Fruit fly (Drosophila melanogaster): ENCODE measurements around the gene Gmd.
A peak's percentile ranks its signal among the peaks of the same experiment; 100 is the strongest.

Gene Gmd

dm6 chr2L:4981278-4981966 is 4.6 kb upstream of the Gmd start, which contains the start of the genes CG8892 and CG34126 (continued):
- TF ChIP-seq gce (GFP tag; IDR thresholded peaks at IDR 0.05): peak; percentile 78; the same call in 2 of the 3 replicates
- no peak for TF ChIP-seq hbn (GFP tag; IDR thresholded peaks at IDR 0.05; ENCODE audit: partially characterized antibody)
- TF ChIP-seq ap (GFP tag; IDR thresholded peaks at IDR 0.05): peak; percentile 85
- TF ChIP-seq CG17359 (tag; optimal IDR thresholded peaks at IDR 0.05): peak; percentile 96
- TF ChIP-seq lbe (GFP tag; optimal IDR thresholded peaks at IDR 0.05): peak; percentile 95
- peak; percentile 96 for TF ChIP-seq CG15269 (tag; optimal IDR thresholded peaks at IDR 0.05)
- TF ChIP-seq GATAe (GFP tag; conservative IDR thresholded peaks at IDR 0.05): peak; percentile 89
- peak; percentile 99 for TF ChIP-seq tin (GFP tag; optimal IDR thresholded peaks at IDR 0.05)
- TF ChIP-seq Atf3 (GFP tag; optimal IDR thresholded peaks at IDR 0.05): peak; percentile 96
- TF ChIP-seq Gug (GFP tag; IDR thresholded peaks at IDR 0.05): peak; percentile 99
- TF ChIP-seq HLH54F (GFP tag; optimal IDR thresholded peaks at IDR 0.05): peak; percentile 98
- peak; percentile 95 for TF ChIP-seq mirr (GFP tag; optimal IDR thresholded peaks at IDR 0.05)
- peak; percentile 81 for TF ChIP-seq MTF-1 (GFP tag; optimal IDR thresholded peaks at IDR 0.05; ENCODE audit: borderline replicate concordance)
- peak; percentile 97 for TF ChIP-seq CG10462 (GFP tag; optimal IDR thresholded peaks at IDR 0.05)
- peak; percentile 99 for TF ChIP-seq ind (GFP tag; optimal IDR thresholded peaks at IDR 0.05)
- peak; percentile 92 for TF ChIP-seq CG7987 (GFP tag; optimal IDR thresholded peaks at IDR 0.05)
- peak; percentile 93 for TF ChIP-seq dan (GFP tag; IDR thresholded peaks at IDR 0.05)
- peak; percentile 95 for TF ChIP-seq Gsc (GFP tag; IDR thresholded peaks at IDR 0.05)
- peak; percentile 94 for TF ChIP-seq Hmx (GFP tag; optimal IDR thresholded peaks at IDR 0.05)
- no peak for TF ChIP-seq vnd (GFP tag; IDR thresholded peaks at IDR 0.05; ENCODE audit: partially characterized antibody)
- peak; percentile 92 for TF ChIP-seq CG12299 (tag; optimal IDR thresholded peaks at IDR 0.05)
- TF ChIP-seq rib (GFP tag; IDR thresholded peaks at IDR 0.05): peak; percentile 93
- peak; percentile 86 for TF ChIP-seq grn (GFP tag; optimal IDR thresholded peaks at IDR 0.05)
- TF ChIP-seq fu2 (GFP tag; optimal IDR thresholded peaks at IDR 0.05): peak; percentile 96
- TF ChIP-seq gcm2 (GFP tag; optimal IDR thresholded peaks at IDR 0.05): peak; percentile 93
- peak; percentile 93 for TF ChIP-seq Doc2 (GFP tag; IDR thresholded peaks at IDR 0.05)
- TF ChIP-seq CG2202 (tag; optimal IDR thresholded peaks at IDR 0.05): peak; percentile 91
- TF ChIP-seq schlank (tag; optimal IDR thresholded peaks at IDR 0.05): peak; percentile 81
- TF ChIP-seq CG2129 (GFP tag; IDR thresholded peaks at IDR 0.05; ENCODE audit: partially characterized antibody): no peak
- peak; percentile 93 for TF ChIP-seq toy (GFP tag; IDR thresholded peaks at IDR 0.05)
- TF ChIP-seq stwl (tag; optimal IDR thresholded peaks at IDR 0.05): peak; percentile 89
- peak; percentile 94 for TF ChIP-seq CG8765 (GFP tag; IDR thresholded peaks at IDR 0.05)
- peak; percentile 86 for TF ChIP-seq ash1 (GFP tag; optimal IDR thresholded peaks at IDR 0.05)
- peak; percentile 86 for TF ChIP-seq CG6654 (GFP tag; optimal IDR thresholded peaks at IDR 0.05)
- TF ChIP-seq so (GFP tag; IDR thresholded peaks at IDR 0.05): peak; percentile 95
- TF ChIP-seq CG10979 (tag; optimal IDR thresholded peaks at IDR 0.05): peak; percentile 95
- peak; percentile 96 for TF ChIP-seq zfh1 (GFP tag; IDR thresholded peaks at IDR 0.05)
- TF ChIP-seq Bdp1 (GFP tag; optimal IDR thresholded peaks at IDR 0.05): peak; percentile 92
- peak; percentile 84 for TF ChIP-seq Myb (GFP tag; optimal IDR thresholded peaks at IDR 0.05)
- TF ChIP-seq Antp (GFP tag; optimal IDR thresholded peaks at IDR 0.05): peak; percentile 96
- no peak for TF ChIP-seq CG7963 (GFP tag; IDR thresholded peaks at IDR 0.05; ENCODE audit: partially characterized antibody)
- TF ChIP-seq jigr1 (GFP tag; IDR thresholded peaks at IDR 0.05): peak; percentile 95
- TF ChIP-seq CG13123 (GFP tag; optimal IDR thresholded peaks at IDR 0.05): peak; percentile 95
- TF ChIP-seq pum (GFP tag; optimal IDR thresholded peaks at IDR 0.05): peak; percentile 99
- TF ChIP-seq prd (optimal IDR thresholded peaks at IDR 0.05): no peak
- TF ChIP-seq prd (GFP tag; IDR thresholded peaks at IDR 0.05): peak; percentile 98
- peak; percentile 94 for TF ChIP-seq seq (GFP tag; IDR thresholded peaks at IDR 0.05)
- TF ChIP-seq chinmo (GFP tag; IDR thresholded peaks at IDR 0.05; ENCODE audit: partially characterized antibody): peak; percentile 87; the same call in 2 of the 4 replicates
- TF ChIP-seq Camta (GFP tag; optimal IDR thresholded peaks at IDR 0.05): peak; percentile 97
- peak; percentile 95 for TF ChIP-seq ewg (GFP tag; optimal IDR thresholded peaks at IDR 0.05)

All from whole organism, embryonic.